Fruit fly (Drosophila melanogaster) S2 (cell line): ENCODE data around the gene CG14036.

Source experiments
- CG8478 ChIP-seq: fragments of >200 bp; optimal IDR thresholded peaks from 2 replicates; lab custom pipeline; 2018
- CTCF ChIP-seq, 2 experiments: fragments of >200 bp; optimal IDR thresholded peaks; 2 replicates each; lab custom pipeline; 2018

DNA sequence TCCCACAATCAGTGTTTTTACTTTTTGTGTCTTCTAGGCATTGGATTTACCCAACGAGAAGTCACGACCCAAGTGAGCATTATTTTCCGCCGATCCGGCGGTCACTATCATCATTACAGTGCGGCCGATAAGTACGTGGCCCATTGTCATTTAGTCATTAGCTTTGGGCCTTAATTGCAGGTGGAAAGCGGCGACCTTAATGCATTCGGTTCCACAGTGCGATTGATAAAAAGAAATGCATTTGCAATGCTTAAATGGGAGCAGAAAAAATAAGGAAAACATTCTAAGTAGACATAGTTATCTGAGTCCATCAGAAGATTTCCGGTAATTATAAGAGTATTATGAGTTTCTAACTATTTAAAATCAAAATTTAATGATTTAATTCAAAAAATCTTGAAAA is 37.3 kb upstream of the CG14036 start:
- no peak for TF ChIP-seq CTCF (optimal IDR thresholded peaks at IDR 0.05; lab: Kevin White, UChicago)
- TF ChIP-seq CG8478 (lab: Kevin White, UChicago), result no peak
